Worm (Caenorhabditis elegans) whole organism, early embryonic: ENCODE data around the gene C26E6.1.

ENCODE experiments used
- B0310.2 ChIP-seq: sonication (generic microtip); optimal IDR thresholded peaks from 2 replicates; lab custom pipeline; 2016; ENCODE audit warnings: mild to moderate bottlenecking, missing genetic modification characterization, missing compliant biosample characterization
- F13C5.2 ChIP-seq: sonication (generic microtip); optimal IDR thresholded peaks from 2 replicates; lab custom pipeline; 2017; ENCODE audit warnings: mild to moderate bottlenecking, missing genetic modification characterization, inconsistent platforms, missing compliant biosample characterization
- ama-1 ChIP-seq: fragments of 150-350 bp; optimal IDR thresholded peaks from 2 replicates; lab custom pipeline; 2014
- ceh-13 ChIP-seq: fragments of 200-800 bp; sonication (Bioruptor generic); optimal IDR thresholded peaks from 2 replicates; lab custom pipeline; 2018; ENCODE audit warnings: mild to moderate bottlenecking, missing genetic modification characterization, missing compliant biosample characterization
- ceh-36 ChIP-seq: sonication (generic microtip); optimal IDR thresholded peaks from 2 replicates; lab custom pipeline; 2016; ENCODE audit warnings: missing genetic modification characterization, inconsistent platforms, missing compliant biosample characterization
- ets-7 ChIP-seq: sonication (generic microtip); optimal IDR thresholded peaks from 2 replicates; lab custom pipeline; 2016; ENCODE audit warnings: missing genotype, missing genetic modification characterization, missing compliant biosample characterization
- flt-1 ChIP-seq: fragments of 200-800 bp; sonication (Bioruptor generic); IDR thresholded peaks from 2 replicates; pipeline ENCODE4 v1.3.6; 2022; ENCODE audit warnings: missing genetic modification characterization, missing compliant biosample characterization
- hmbx-1 ChIP-seq: sonication (generic microtip); optimal IDR thresholded peaks from 2 replicates; lab custom pipeline; 2016; ENCODE audit warnings: mild to moderate bottlenecking, missing genetic modification characterization, missing compliant biosample characterization
- hmg-4 ChIP-seq: fragments of 200-800 bp; sonication (Bioruptor generic); optimal IDR thresholded peaks from 2 replicates; lab custom pipeline; 2018; ENCODE audit warnings: mild to moderate bottlenecking, missing genetic modification characterization, missing compliant biosample characterization
- hnd-1 ChIP-seq: sonication (generic microtip); optimal IDR thresholded peaks from 2 replicates; lab custom pipeline; 2016; ENCODE audit warnings: missing genetic modification characterization, missing compliant biosample characterization
- pes-1 ChIP-seq: fragments of 200-800 bp; sonication (Bioruptor generic); IDR thresholded peaks from 2 replicates; pipeline ENCODE4 v1.3.6; 2022; ENCODE audit warnings: missing genetic modification reagents, missing genetic modification characterization, missing compliant biosample characterization
- scrt-1 ChIP-seq: fragments of 200-800 bp; sonication (Bioruptor generic); IDR thresholded peaks from 2 replicates; pipeline ENCODE4 v1.3.6; 2022; ENCODE audit warnings: missing genetic modification characterization, missing compliant biosample characterization
- tbx-11 ChIP-seq: fragments of 200-800 bp; sonication (Bioruptor generic); IDR thresholded peaks from 2 replicates; pipeline ENCODE4 v1.3.6; 2022; ENCODE audit warnings: missing genetic modification characterization, missing compliant biosample characterization
- tbx-37 ChIP-seq: fragments of 200-800 bp; sonication (Bioruptor generic); conservative IDR thresholded peaks from 2 replicates; pipeline ENCODE4 v1.3.6; 2022; ENCODE audit warnings: missing genetic modification reagents, missing genetic modification characterization, missing compliant biosample characterization

DNA sequence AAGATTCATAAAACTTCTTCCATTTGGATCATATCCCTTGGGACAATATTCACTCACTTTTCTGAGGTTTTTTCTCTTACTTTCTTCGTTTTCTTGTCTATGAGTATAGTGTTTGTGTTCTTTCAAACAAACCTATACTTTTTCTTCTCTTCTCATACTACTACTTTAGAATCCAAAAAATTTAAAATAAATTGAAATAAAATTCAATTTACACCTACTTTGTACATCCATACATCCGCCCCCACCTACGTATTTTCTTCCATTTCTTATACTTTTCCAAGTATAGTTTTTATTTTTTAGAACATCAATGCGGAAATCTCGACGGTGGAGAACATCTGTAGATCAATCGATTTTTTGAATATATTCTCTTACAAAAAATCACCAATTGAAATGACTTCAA is 8.6 kb downstream of the C26E6.1 start, which contains the start of gene nca-2:
- no peak for TF ChIP-seq pes-1 (GFP tag; lab: Robert Waterston, UW)
- no peak for TF ChIP-seq tbx-37 (GFP tag; lab: Robert Waterston, UW)
- no peak for TF ChIP-seq ceh-13
- TF ChIP-seq ets-7 (tag; lab: Kevin White, UChicago), result no peak
- TF ChIP-seq tbx-11 (GFP tag; lab: Robert Waterston, UW), result no peak
- TF ChIP-seq hnd-1 (tag; lab: Kevin White, UChicago), result no peak
- no peak for TF ChIP-seq B0310.2 (tag; lab: Kevin White, UChicago)
- TF ChIP-seq ama-1 (lab: Kevin White, UChicago), result no peak
- no peak for TF ChIP-seq flt-1 (GFP tag; lab: Robert Waterston, UW)
- TF ChIP-seq hmg-4 (GFP tag; lab: Kevin White, UChicago), result no peak
- no peak for TF ChIP-seq F13C5.2 (tag; lab: Kevin White, UChicago)
- TF ChIP-seq scrt-1 (GFP tag; lab: Robert Waterston, UW), result no peak
- TF ChIP-seq ceh-36 (tag; lab: Kevin White, UChicago), result no peak
- TF ChIP-seq hmbx-1 (tag; lab: Kevin White, UChicago), result no peak
